Fruit fly (Drosophila melanogaster) whole organism, prepupa: ENCODE results near the gene CG32271.

Experiments
- CG10631 ChIP-seq: fragments of 200-800 bp; sonication (Bioruptor generic); optimal IDR thresholded peaks from 2 replicates; lab custom pipeline; 2016; ENCODE audit warnings: missing biosample characterization, missing genetic modification characterization
- CG11294 ChIP-seq: fragments of 200-800 bp; sonication (Bioruptor generic); IDR thresholded peaks from 2 replicates; pipeline ENCODE4 v1.3.6; 2022; ENCODE audit warnings: missing biosample characterization, missing genetic modification characterization
- CG11762 ChIP-seq: fragments of 200-800 bp; sonication (Bioruptor generic); optimal IDR thresholded peaks from 3 replicates; lab custom pipeline; 2016; ENCODE audit warnings: missing biosample characterization, missing genetic modification characterization; ENCODE audit not compliant: insufficient read depth
- CG1621 ChIP-seq: fragments of 200-800 bp; sonication (Bioruptor generic); optimal IDR thresholded peaks from 3 replicates; lab custom pipeline; 2018; ENCODE audit warnings: missing biosample characterization, mild to moderate bottlenecking, missing genetic modification characterization
- CG16779 ChIP-seq: fragments of 200-800 bp; sonication (Bioruptor generic); optimal IDR thresholded peaks from 3 replicates; lab custom pipeline; 2017; ENCODE audit warnings: missing biosample characterization, mild to moderate bottlenecking, missing genetic modification characterization
- CG3032 ChIP-seq: fragments of 200-800 bp; optimal IDR thresholded peaks from 2 replicates; lab custom pipeline; 2019; ENCODE audit warnings: missing biosample characterization, mild to moderate bottlenecking, missing genetic modification characterization, moderate library complexity
- CG31627 ChIP-seq: fragments of 200-800 bp; sonication (Bioruptor generic); optimal IDR thresholded peaks from 3 replicates; lab custom pipeline; 2016; ENCODE audit warnings: missing biosample characterization, missing genetic modification characterization
- CG34406 ChIP-seq: fragments of 200-800 bp; sonication (Bioruptor generic); optimal IDR thresholded peaks from 3 replicates; lab custom pipeline; 2016; ENCODE audit warnings: missing biosample characterization, missing genetic modification characterization
- CG3919 ChIP-seq: fragments of 200-800 bp; sonication (Bioruptor generic); optimal IDR thresholded peaks from 3 replicates; lab custom pipeline; 2016; ENCODE audit warnings: missing biosample characterization, missing genetic modification characterization
- CG6276 ChIP-seq: fragments of 200-800 bp; sonication (Bioruptor generic); optimal IDR thresholded peaks from 2 replicates; lab custom pipeline; 2017; ENCODE audit warnings: missing biosample characterization, mild to moderate bottlenecking, missing genetic modification characterization
- CG6792 ChIP-seq: fragments of 200-800 bp; sonication (Bioruptor generic); optimal IDR thresholded peaks from 3 replicates; lab custom pipeline; 2016; ENCODE audit warnings: missing biosample characterization, missing genetic modification characterization
- CG6808 ChIP-seq: fragments of 200-800 bp; sonication (Bioruptor generic); optimal IDR thresholded peaks from 3 replicates; lab custom pipeline; 2017; ENCODE audit warnings: missing biosample characterization, missing genetic modification characterization, mild to moderate bottlenecking, moderate library complexity, missing genetic modification reagents
- CG6854 ChIP-seq: fragments of 200-800 bp; sonication (Bioruptor generic); optimal IDR thresholded peaks from 2 replicates; lab custom pipeline; 2017; ENCODE audit warnings: missing biosample characterization, mild to moderate bottlenecking, missing genetic modification characterization
- CG7368 ChIP-seq: fragments of 200-800 bp; sonication (Bioruptor generic); optimal IDR thresholded peaks from 3 replicates; lab custom pipeline; 2016; ENCODE audit warnings: missing biosample characterization, missing genetic modification characterization
- CG8119 ChIP-seq: fragments of 200-800 bp; sonication (Bioruptor generic); IDR thresholded peaks from 3 replicates; pipeline ENCODE4 v1.3.6; 2022; ENCODE audit warnings: missing biosample characterization, missing genetic modification characterization
- CG8632 ChIP-seq: fragments of 200-800 bp; sonication (Bioruptor generic); optimal IDR thresholded peaks from 3 replicates; lab custom pipeline; 2016; ENCODE audit warnings: missing biosample characterization, missing genetic modification characterization
- CG9139 ChIP-seq: fragments of 200-800 bp; sonication (Bioruptor generic); optimal IDR thresholded peaks from 3 replicates; lab custom pipeline; 2017; ENCODE audit warnings: missing biosample characterization, mild to moderate bottlenecking, missing genetic modification characterization
- Eip75B ChIP-seq: fragments of 200-800 bp; sonication (Bioruptor generic); optimal IDR thresholded peaks from 3 replicates; lab custom pipeline; 2016; ENCODE audit warnings: missing biosample characterization, missing genetic modification characterization
- Eip78C ChIP-seq: fragments of 200-800 bp; sonication (Bioruptor generic); peaks from one replicate; lab custom pipeline; 2016; ENCODE audit warnings: missing biosample characterization, missing genetic modification characterization
- Eip93F ChIP-seq: fragments of 200-800 bp; sonication (Bioruptor generic); optimal IDR thresholded peaks from 2 replicates; lab custom pipeline; 2016; ENCODE audit warnings: missing biosample characterization, mild to moderate bottlenecking, missing genetic modification characterization
- Ets21C ChIP-seq: fragments of 200-800 bp; sonication (Bioruptor generic); optimal IDR thresholded peaks from 3 replicates; lab custom pipeline; 2016; ENCODE audit warnings: missing biosample characterization, missing genetic modification characterization
- Ets96B ChIP-seq: fragments of 200-800 bp; optimal IDR thresholded peaks from 2 replicates; lab custom pipeline; 2019; ENCODE audit warnings: missing biosample characterization, mild to moderate bottlenecking, missing genetic modification characterization, moderate library complexity
- Gug ChIP-seq: fragments of 200-800 bp; sonication (Bioruptor generic); IDR thresholded peaks from 2 replicates; pipeline ENCODE4 v1.3.6; 2022; ENCODE audit warnings: missing biosample characterization, missing genetic modification characterization
- Hr39 ChIP-seq: fragments of 200-800 bp; sonication (Bioruptor generic); optimal IDR thresholded peaks from 2 replicates; lab custom pipeline; 2016; ENCODE audit warnings: missing biosample characterization, missing genetic modification characterization
- Hr4 ChIP-seq: fragments of 200-800 bp; sonication (Bioruptor generic); optimal IDR thresholded peaks from 3 replicates; lab custom pipeline; 2016; ENCODE audit warnings: missing biosample characterization, missing genetic modification characterization
- OdsH ChIP-seq: fragments of 200-800 bp; sonication (Bioruptor generic); optimal IDR thresholded peaks from 3 replicates; lab custom pipeline; 2016; ENCODE audit warnings: missing biosample characterization, missing genetic modification characterization
- Smox ChIP-seq: fragments of 200-800 bp; sonication (Bioruptor generic); optimal IDR thresholded peaks from 3 replicates; lab custom pipeline; 2016; ENCODE audit warnings: missing biosample characterization, missing genetic modification characterization
- Sox102F ChIP-seq: fragments of 200-800 bp; sonication (Bioruptor generic); optimal IDR thresholded peaks from 2 replicates; lab custom pipeline; 2016; ENCODE audit warnings: missing biosample characterization, mild to moderate bottlenecking, missing genetic modification characterization
- Sox14 ChIP-seq: fragments of 200-800 bp; sonication (Bioruptor generic); optimal IDR thresholded peaks from 3 replicates; lab custom pipeline; 2016; ENCODE audit warnings: missing biosample characterization, missing genetic modification characterization
- Sox15 ChIP-seq: fragments of 200-800 bp; sonication (Bioruptor generic); optimal IDR thresholded peaks from 3 replicates; lab custom pipeline; 2016; ENCODE audit warnings: missing biosample characterization, missing genetic modification characterization
- achi ChIP-seq: fragments of 200-800 bp; sonication (Bioruptor generic); optimal IDR thresholded peaks from 3 replicates; lab custom pipeline; 2016; ENCODE audit warnings: missing biosample characterization, missing genetic modification characterization
- acj6 ChIP-seq: fragments of 200-800 bp; sonication (Bioruptor generic); optimal IDR thresholded peaks from 3 replicates; lab custom pipeline; 2016; ENCODE audit warnings: missing biosample characterization, missing genetic modification characterization
- cyc ChIP-seq: fragments of 200-800 bp; sonication (Bioruptor generic); optimal IDR thresholded peaks from 3 replicates; lab custom pipeline; 2016; ENCODE audit warnings: missing biosample characterization, missing genetic modification characterization
- dac ChIP-seq: fragments of 200-800 bp; sonication (Bioruptor generic); optimal IDR thresholded peaks from 2 replicates; lab custom pipeline; 2017; ENCODE audit warnings: missing biosample characterization, mild to moderate bottlenecking, missing genetic modification characterization
- dsx ChIP-seq: fragments of 200-800 bp; optimal IDR thresholded peaks from 3 replicates; lab custom pipeline; 2019; ENCODE audit warnings: missing biosample characterization, mild to moderate bottlenecking, missing genetic modification characterization, moderate library complexity; ENCODE audit not compliant: poor library complexity, severe bottlenecking
- eg ChIP-seq: fragments of 200-800 bp; sonication (Bioruptor generic); IDR thresholded peaks from 3 replicates; pipeline ENCODE4 v1.3.6; 2022; ENCODE audit warnings: missing biosample characterization, missing genetic modification characterization
- esn ChIP-seq: fragments of 200-800 bp; sonication (Bioruptor generic); optimal IDR thresholded peaks from 2 replicates; lab custom pipeline; 2016; ENCODE audit warnings: missing biosample characterization, mild to moderate bottlenecking, missing genetic modification characterization, moderate library complexity
- fd59A ChIP-seq: fragments of 200-800 bp; sonication (Bioruptor generic); optimal IDR thresholded peaks from 2 replicates; lab custom pipeline; 2017; ENCODE audit warnings: missing biosample characterization, mild to moderate bottlenecking, missing genetic modification characterization, missing genetic modification reagents
- fkh ChIP-seq: fragments of 200-800 bp; sonication (Bioruptor generic); optimal IDR thresholded peaks from 3 replicates; lab custom pipeline; 2017; ENCODE audit warnings: missing biosample characterization, mild to moderate bottlenecking, missing genetic modification characterization, moderate library complexity
- lz ChIP-seq: fragments of 200-800 bp; sonication (Bioruptor generic); optimal IDR thresholded peaks from 3 replicates; lab custom pipeline; 2016; ENCODE audit warnings: missing biosample characterization, missing genetic modification characterization
- net ChIP-seq: fragments of 200-800 bp; sonication (Bioruptor generic); optimal IDR thresholded peaks from 3 replicates; lab custom pipeline; 2016; ENCODE audit warnings: missing biosample characterization, missing genetic modification characterization
- pdm3 ChIP-seq: fragments of 200-800 bp; sonication (Bioruptor generic); optimal IDR thresholded peaks from 3 replicates; lab custom pipeline; 2016; ENCODE audit warnings: missing biosample characterization, missing genetic modification characterization
- salr ChIP-seq, 2 experiments: fragments of 200-800 bp; sonication (Bioruptor generic); optimal IDR thresholded peaks; 3 replicates each; lab custom pipeline; 2016 to 2018; ENCODE audit warnings: missing biosample characterization in 2 of 2, missing genetic modification characterization in 2 of 2, mild to moderate bottlenecking in 1 of 2
- spab ChIP-seq: fragments of 200-800 bp; sonication (Bioruptor generic); optimal IDR thresholded peaks from 2 replicates; lab custom pipeline; 2017; ENCODE audit warnings: missing biosample characterization, mild to moderate bottlenecking, missing genetic modification characterization, missing genetic modification reagents
- ss ChIP-seq, 2 experiments: fragments of 200-800 bp; sonication (Bioruptor generic); optimal IDR thresholded peaks; 2 replicates in 1 of 2; 3 replicates in 1 of 2; lab custom pipeline; 2017 to 2018; ENCODE audit warnings: mild to moderate bottlenecking in 2 of 2, missing biosample characterization in 2 of 2, missing genetic modification characterization in 2 of 2, moderate library complexity in 1 of 2
- svp ChIP-seq: fragments of 200-800 bp; sonication (Bioruptor generic); peaks from one replicate; lab custom pipeline; 2016; ENCODE audit warnings: missing biosample characterization, missing genetic modification characterization
- topi ChIP-seq: fragments of 200-800 bp; sonication (Bioruptor generic); optimal IDR thresholded peaks from 3 replicates; lab custom pipeline; 2016; ENCODE audit warnings: missing biosample characterization, missing genetic modification characterization

The CG32271 gene

DNA sequence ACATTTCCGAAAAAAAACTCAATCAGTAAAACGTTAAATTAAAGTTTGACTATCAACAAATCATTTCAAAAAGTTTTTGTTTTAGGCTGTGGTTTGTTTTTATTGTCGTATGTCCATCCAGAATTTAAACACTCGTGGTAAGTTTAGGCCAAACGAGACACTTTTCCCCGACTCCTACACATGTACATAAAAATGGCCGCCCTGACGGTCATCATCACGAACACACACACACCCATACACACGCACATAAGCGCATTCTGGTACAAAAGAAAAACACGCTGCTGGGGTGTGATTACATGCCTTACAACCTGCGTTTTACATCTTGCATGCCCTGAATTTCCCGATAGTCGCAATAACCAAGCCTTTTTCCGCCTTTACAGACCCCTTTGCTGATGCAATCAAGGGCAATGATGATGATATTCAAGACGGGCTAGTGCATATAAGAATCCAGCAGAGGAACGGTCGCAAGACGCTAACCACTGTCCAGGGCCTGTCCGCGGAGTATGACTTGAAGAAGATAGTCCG, 20.5 kb upstream of the CG32271 start:
- TF ChIP-seq CG6276: no peak
- no peak for TF ChIP-seq Eip93F
- no peak for TF ChIP-seq CG6854
- no peak for TF ChIP-seq svp (GFP tag; lab: Kevin White, UChicago)
- TF ChIP-seq CG11294: no peak
- TF ChIP-seq CG8119 (GFP tag; lab: Robert Waterston, UW): no peak
- no peak for TF ChIP-seq salr (GFP tag; optimal IDR thresholded peaks at IDR 0.05; lab: Kevin White, UChicago)
- TF ChIP-seq Sox14 (GFP tag; lab: Kevin White, UChicago): no peak
- TF ChIP-seq Ets96B (tag; lab: Kevin White, UChicago): no peak
- no peak for TF ChIP-seq CG10631
- no peak for TF ChIP-seq Smox (GFP tag; lab: Kevin White, UChicago)
- TF ChIP-seq spab (GFP tag; lab: Kevin White, UChicago): no peak
- TF ChIP-seq lz (GFP tag; lab: Kevin White, UChicago): no peak
- TF ChIP-seq CG31627 (GFP tag; lab: Kevin White, UChicago): no peak
- TF ChIP-seq Gug (GFP tag; lab: Robert Waterston, UW): no peak
- no peak for TF ChIP-seq CG3032 (tag; lab: Kevin White, UChicago)
- TF ChIP-seq achi (GFP tag; lab: Kevin White, UChicago): no peak
- no peak for TF ChIP-seq Hr39
- no peak for TF ChIP-seq CG8632

- TF ChIP-seq achi (GFP tag; lab: Kevin White, UChicago) (peak; percentile 95), CG11762 (GFP tag; lab: Kevin White, UChicago) (no peak), esn (peak; percentile 92), CG16779 (tag; lab: Kevin White, UChicago) (peak; percentile 77), salr (GFP tag; optimal IDR thresholded peaks at IDR 0.05; lab: Kevin White, UChicago) (peak; percentile 65 to 91), Gug (GFP tag; lab: Robert Waterston, UW) (no peak), Ets21C (GFP tag; lab: Kevin White, UChicago) (peak; percentile 21), net (GFP tag; lab: Kevin White, UChicago) (peak; percentile 47), CG6808 (GFP tag; lab: Kevin White, UChicago) (no peak), Sox15 (GFP tag; lab: Kevin White, UChicago) (peak; percentile 68), cyc (peak; percentile 91), CG8119 (GFP tag; lab: Robert Waterston, UW) (no peak), CG7368 (GFP tag; lab: Kevin White, UChicago) (no peak), Eip75B (GFP tag; lab: Kevin White, UChicago) (peak; percentile 68), CG31627 (GFP tag; lab: Kevin White, UChicago) (peak; percentile 90), Ets96B (tag; lab: Kevin White, UChicago) (peak; percentile 38), Hr39 (peak; percentile 25), OdsH (no peak), Eip78C (GFP tag; lab: Kevin White, UChicago) (peak; percentile 96), ss (GFP tag; optimal IDR thresholded peaks at IDR 0.05; lab: Kevin White, UChicago) (peak; percentile 29 to 89), CG34406 (GFP tag; lab: Kevin White, UChicago) (peak; percentile 83), Hr4 (no peak), CG9139 (GFP tag; lab: Kevin White, UChicago) (no peak), CG10631 (peak; percentile 77), fd59A (GFP tag; lab: Kevin White, UChicago) (peak; percentile 68), CG6854 (peak; percentile 93), dsx (peak; percentile 5), fkh (GFP tag; lab: Kevin White, UChicago) (peak; percentile 34), CG6792 (GFP tag; lab: Kevin White, UChicago) (peak; percentile 79), pdm3 (GFP tag; lab: Kevin White, UChicago) (peak; percentile 88), topi (GFP tag; lab: Kevin White, UChicago) (peak; percentile 86), eg (no peak; the same call in 1 of the 3 replicates), acj6 (GFP tag; lab: Kevin White, UChicago) (peak; percentile 88), spab (GFP tag; lab: Kevin White, UChicago) (no peak), CG1621 (tag; lab: Kevin White, UChicago) (no peak), CG11294 (peak; percentile 32), CG3032 (tag; lab: Kevin White, UChicago) (peak; percentile 79), dac (GFP tag; lab: Kevin White, UChicago) (peak; percentile 78), Sox102F (GFP tag; lab: Kevin White, UChicago) (peak; percentile 29), CG3919 (GFP tag; lab: Kevin White, UChicago) (peak; percentile 25)
Measured at dm6 chr3L:3222643-3223389, 19.9 kb upstream of the CG32271 start, which contains the start of the genes RpL28 and eIF1. RpL28 (minus strand) TSS chr3L:3222960. eIF1 (plus strand) TSS chr3L:3223341.
